Fruit fly (Drosophila melanogaster) whole organism, adult: ENCODE results near the gene CG33928.

ENCODE experiments used
- CG11617 ChIP-seq: fragments of 200-800 bp; sonication (Bioruptor generic); optimal IDR thresholded peaks from 2 replicates; lab custom pipeline; 2017; ENCODE audit warnings: mild to moderate bottlenecking, missing biosample characterization, missing genetic modification reagents, missing genetic modification characterization
- CG12768 ChIP-seq: fragments of 200-800 bp; sonication (Bioruptor generic); optimal IDR thresholded peaks from 2 replicates; lab custom pipeline; 2017; ENCODE audit warnings: missing biosample characterization, missing genetic modification characterization, mild to moderate bottlenecking, moderate library complexity, missing genetic modification reagents
- CG14711 ChIP-seq: fragments of 200-800 bp; sonication (Bioruptor generic); optimal IDR thresholded peaks from 2 replicates; lab custom pipeline; 2018; ENCODE audit warnings: missing biosample characterization, mild to moderate bottlenecking, missing genetic modification characterization, moderate library complexity
- CG1620 ChIP-seq: fragments of 200-800 bp; sonication (Bioruptor generic); optimal IDR thresholded peaks from 2 replicates; lab custom pipeline; 2016; ENCODE audit warnings: missing biosample characterization, missing genetic modification characterization
- CG33017 ChIP-seq: fragments of 200-800 bp; sonication (Bioruptor generic); optimal IDR thresholded peaks from 2 replicates; lab custom pipeline; 2018; ENCODE audit warnings: missing biosample characterization, mild to moderate bottlenecking, missing genetic modification characterization, moderate library complexity
- CG5204 ChIP-seq: fragments of 200-800 bp; sonication (Bioruptor generic); optimal IDR thresholded peaks from 2 replicates; lab custom pipeline; 2016; ENCODE audit warnings: missing biosample characterization, missing genetic modification characterization
- CG7045 ChIP-seq: fragments of 200-800 bp; sonication (Bioruptor generic); optimal IDR thresholded peaks from 2 replicates; lab custom pipeline; 2017; ENCODE audit warnings: missing biosample characterization, mild to moderate bottlenecking, missing genetic modification characterization
- CG7101 ChIP-seq: fragments of 200-800 bp; sonication (Bioruptor generic); optimal IDR thresholded peaks from 2 replicates; lab custom pipeline; 2018; ENCODE audit warnings: missing biosample characterization, mild to moderate bottlenecking, missing genetic modification characterization, moderate library complexity
- Clk ChIP-seq: fragments of 200-800 bp; sonication (Bioruptor generic); optimal IDR thresholded peaks from 2 replicates; lab custom pipeline; 2017; ENCODE audit warnings: missing biosample characterization, missing genetic modification characterization
- Crg-1 ChIP-seq: fragments of 200-800 bp; sonication (Bioruptor generic); optimal IDR thresholded peaks from 2 replicates; lab custom pipeline; 2016; ENCODE audit warnings: missing biosample characterization, missing genetic modification characterization
- Hr96 ChIP-seq: fragments of 200-800 bp; sonication (Bioruptor generic); optimal IDR thresholded peaks from 2 replicates; lab custom pipeline; 2016; ENCODE audit warnings: missing biosample characterization, missing genetic modification characterization
- Mnt ChIP-seq: fragments of 200-800 bp; sonication (Bioruptor generic); optimal IDR thresholded peaks from 2 replicates; lab custom pipeline; 2016; ENCODE audit warnings: missing biosample characterization, mild to moderate bottlenecking, missing genetic modification characterization
- bab1 ChIP-seq: fragments of 200-800 bp; sonication (Bioruptor generic); optimal IDR thresholded peaks from 3 replicates; lab custom pipeline; 2019; ENCODE audit warnings: missing biosample characterization, mild to moderate bottlenecking, missing genetic modification characterization, moderate library complexity
- cic ChIP-seq: fragments of 200-800 bp; sonication (Bioruptor generic); optimal IDR thresholded peaks from 2 replicates; lab custom pipeline; 2017; ENCODE audit warnings: missing biosample characterization, mild to moderate bottlenecking, missing genetic modification characterization, moderate library complexity
- cnc ChIP-seq, 2 experiments: fragments of >200 bp; optimal IDR thresholded peaks; 2 replicates each; lab custom pipeline; 2017
- kay ChIP-seq: fragments of 200-800 bp; sonication (Bioruptor generic); peaks from one replicate; lab custom pipeline; 2016; ENCODE audit warnings: missing biosample characterization, missing genetic modification characterization, borderline replicate concordance
- ovo ChIP-seq: fragments of 200-800 bp; sonication (Bioruptor generic); optimal IDR thresholded peaks from 2 replicates; lab custom pipeline; 2016; ENCODE audit warnings: missing biosample characterization, missing genetic modification characterization
- pad ChIP-seq: fragments of 200-800 bp; sonication (Bioruptor generic); optimal IDR thresholded peaks from 3 replicates; lab custom pipeline; 2017; ENCODE audit warnings: missing biosample characterization, missing genetic modification characterization, mild to moderate bottlenecking, moderate library complexity, missing genetic modification reagents
- tj ChIP-seq: fragments of 200-800 bp; sonication (Bioruptor generic); optimal IDR thresholded peaks from 3 replicates; lab custom pipeline; 2017; ENCODE audit warnings: missing biosample characterization, mild to moderate bottlenecking, missing genetic modification characterization, moderate library complexity
- toe ChIP-seq: fragments of 200-800 bp; sonication (Bioruptor generic); optimal IDR thresholded peaks from 2 replicates; lab custom pipeline; 2016; ENCODE audit warnings: missing biosample characterization, missing genetic modification characterization

The CG33928 gene

dm6 chr2L:17436500-17436899 lies at the start of gene CG33928:
Gene CG33928 (minus strand): TSS chr2L:17436600.
- no peak for TF ChIP-seq pad
- no peak for TF ChIP-seq CG7101 (tag; lab: Kevin White, UChicago)
- TF ChIP-seq Mnt (GFP tag; lab: Kevin White, UChicago): no peak
- TF ChIP-seq CG5204: no peak
- no peak for TF ChIP-seq CG33017 (tag; lab: Kevin White, UChicago)
- no peak for TF ChIP-seq Hr96 (GFP tag; lab: Kevin White, UChicago)

- TF ChIP-seq CG1620 (GFP tag; lab: Kevin White, UChicago): no peak
- TF ChIP-seq cnc (optimal IDR thresholded peaks at IDR 0.05; lab: Kevin White, UChicago): no peak
- TF ChIP-seq CG33017 (tag; lab: Kevin White, UChicago): no peak
- TF ChIP-seq CG7101 (tag; lab: Kevin White, UChicago): no peak
These were observed 49.1 kb upstream of the CG33928 start, which contains the start of the genes CG43221 and CG43645 for dm6 chr2L:17485457-17485856. Gene CG43221 (plus strand): TSS chr2L:17485757. Gene CG43645 (plus strand): TSS chr2L:17485757.

- peak; percentile 83 for TF ChIP-seq CG14711
- peak; percentile 71 for TF ChIP-seq pad
- peak; percentile 79 for TF ChIP-seq Clk
- TF ChIP-seq CG11617: peak; percentile 87
- peak; percentile 85 for TF ChIP-seq CG5204
- TF ChIP-seq CG33017 (tag; lab: Kevin White, UChicago): peak; percentile 84
- TF ChIP-seq ovo: peak; percentile 65
- TF ChIP-seq tj (GFP tag; lab: Kevin White, UChicago): peak; percentile 94
- TF ChIP-seq Crg-1 (GFP tag; lab: Kevin White, UChicago): peak; percentile 94
- peak; percentile 95 for TF ChIP-seq toe (GFP tag; lab: Kevin White, UChicago)
- peak; percentile 58 for TF ChIP-seq kay (GFP tag; lab: Kevin White, UChicago)
- no peak for TF ChIP-seq cnc (optimal IDR thresholded peaks at IDR 0.05; lab: Kevin White, UChicago)
- TF ChIP-seq Mnt (GFP tag; lab: Kevin White, UChicago): peak; percentile 80
- TF ChIP-seq cic (GFP tag; lab: Kevin White, UChicago): peak; percentile 15
- TF ChIP-seq bab1 (GFP tag; lab: Kevin White, UChicago): peak; percentile 90
- TF ChIP-seq Hr96 (GFP tag; lab: Kevin White, UChicago): peak; percentile 92
- peak; percentile 89 for TF ChIP-seq CG12768 (GFP tag; lab: Kevin White, UChicago)
- TF ChIP-seq CG7101 (tag; lab: Kevin White, UChicago): peak; percentile 85
- TF ChIP-seq CG1620 (GFP tag; lab: Kevin White, UChicago): peak; percentile 92
- peak; percentile 89 for TF ChIP-seq CG7045
These were observed 47.8 kb upstream of the CG33928 start, which contains the start of the genes GCS2beta and CG5131 for dm6 chr2L:17484174-17484573. Gene GCS2beta (minus strand): TSS chr2L:17484307. Gene CG5131 (plus strand): TSS chr2L:17484501.

- peak; percentile 97 for TF ChIP-seq CG7045
- no peak for TF ChIP-seq CG5204
- TF ChIP-seq bab1 (GFP tag; lab: Kevin White, UChicago): peak; percentile 97
- peak; percentile 84 for TF ChIP-seq tj (GFP tag; lab: Kevin White, UChicago)
- TF ChIP-seq CG7101 (tag; lab: Kevin White, UChicago): peak; percentile 99
- TF ChIP-seq CG33017 (tag; lab: Kevin White, UChicago): peak; percentile 98
- no peak for TF ChIP-seq cnc (optimal IDR thresholded peaks at IDR 0.05; lab: Kevin White, UChicago)
- peak; percentile 75 for TF ChIP-seq toe (GFP tag; lab: Kevin White, UChicago)
- TF ChIP-seq CG14711: peak; percentile 98
- TF ChIP-seq CG11617: peak; percentile 96
- TF ChIP-seq CG12768 (GFP tag; lab: Kevin White, UChicago): peak; percentile 97
- peak; percentile 86 for TF ChIP-seq Mnt (GFP tag; lab: Kevin White, UChicago)
- TF ChIP-seq cic (GFP tag; lab: Kevin White, UChicago): peak; percentile 42
- peak; percentile 84 for TF ChIP-seq kay (GFP tag; lab: Kevin White, UChicago)
- peak; percentile 94 for TF ChIP-seq Clk
- TF ChIP-seq Crg-1 (GFP tag; lab: Kevin White, UChicago): peak; percentile 94
- peak; percentile 90 for TF ChIP-seq pad
- peak; percentile 81 for TF ChIP-seq CG1620 (GFP tag; lab: Kevin White, UChicago)
- no peak for TF ChIP-seq Hr96 (GFP tag; lab: Kevin White, UChicago)
- TF ChIP-seq ovo: peak; percentile 64
These were observed 44.7 kb upstream of the CG33928 start, which contains the start of the genes fws and Lamtor3 for dm6 chr2L:17480943-17481580. Gene fws (minus strand): TSS chr2L:17481029. Gene Lamtor3 (plus strand): TSS chr2L:17481231.

- TF ChIP-seq CG5204 (no peak), cic (GFP tag; lab: Kevin White, UChicago) (peak; percentile 18), ovo (peak; percentile 98), CG11617 (peak; percentile 8), Hr96 (GFP tag; lab: Kevin White, UChicago) (no peak), tj (GFP tag; lab: Kevin White, UChicago) (no peak), kay (GFP tag; lab: Kevin White, UChicago) (no peak), CG7045 (no peak), pad (peak; percentile 19), Mnt (GFP tag; lab: Kevin White, UChicago) (peak; percentile 33), bab1 (GFP tag; lab: Kevin White, UChicago) (peak; percentile 73)
These were observed 41.3 kb upstream of the CG33928 start, which contains the start of gene cass for dm6 chr2L:17477710-17478109. Gene cass (minus strand): TSS chr2L:17477888.
